Fruit fly (Drosophila melanogaster): ENCODE results near the gene CG3402.

CG3402 gene

dm6 chr3L:696404-697054, 43.8 kb upstream of the CG3402 start (continued):
- TF ChIP-seq Hr3 (GFP tag; optimal IDR thresholded peaks at IDR 0.05), result peak; percentile 93
- TF ChIP-seq ro (GFP tag; IDR thresholded peaks at IDR 0.05), result peak; percentile 84
- TF ChIP-seq dysf (GFP tag; IDR thresholded peaks at IDR 0.05), result peak; percentile 98
- TF ChIP-seq CG17328 (GFP tag; IDR thresholded peaks at IDR 0.05), result peak; percentile 97
- TF ChIP-seq CG13624 (GFP tag; optimal IDR thresholded peaks at IDR 0.05), result peak; percentile 41
- TF ChIP-seq Usf (GFP tag; optimal IDR thresholded peaks at IDR 0.05), result peak; percentile 89
- peak; percentile 97 for TF ChIP-seq sens (GFP tag)
- TF ChIP-seq kay (GFP tag; optimal IDR thresholded peaks at IDR 0.05), result peak; percentile 89
- TF ChIP-seq ftz-f1 (GFP tag; optimal IDR thresholded peaks at IDR 0.05), result peak; percentile 4
- TF ChIP-seq tna (GFP tag; IDR thresholded peaks at IDR 0.05; ENCODE audit: partially characterized antibody), result no peak
- peak; percentile 95 for TF ChIP-seq slbo (GFP tag; IDR thresholded peaks at IDR 0.05)
- no peak for TF ChIP-seq CG34224 (GFP tag; IDR thresholded peaks at IDR 0.05; ENCODE audit: partially characterized antibody)
- peak; percentile 97 for TF ChIP-seq fd96Cb (tag; optimal IDR thresholded peaks at IDR 0.05)
- no peak for TF ChIP-seq hb (GFP tag; IDR thresholded peaks at IDR 0.05; ENCODE audit: partially characterized antibody)
- no peak for TF ChIP-seq knrl (GFP tag; IDR thresholded peaks at IDR 0.05; ENCODE audit: partially characterized antibody)
- TF ChIP-seq HmgD (GFP tag; optimal IDR thresholded peaks at IDR 0.05), result no peak
- TF ChIP-seq Ada2b (GFP tag; IDR thresholded peaks at IDR 0.05), result peak; percentile 97
- peak; percentile 3 for TF ChIP-seq CG17912 (GFP tag; optimal IDR thresholded peaks at IDR 0.05)
- TF ChIP-seq pan (optimal IDR thresholded peaks at IDR 0.05), result no peak
- TF ChIP-seq pan (GFP tag; optimal IDR thresholded peaks at IDR 0.05 in 1 of 2, IDR thresholded peaks at IDR 0.05 in 1 of 2), result peak in 1 of 2 experiments; percentile 96
- TF ChIP-seq nom (GFP tag; optimal IDR thresholded peaks at IDR 0.05), result peak; percentile 95
- TF ChIP-seq Spps (tag; optimal IDR thresholded peaks at IDR 0.05), result peak; percentile 96
- TF ChIP-seq CTCF (GFP tag; optimal IDR thresholded peaks at IDR 0.05), result peak; percentile 54
- peak; percentile 62 for TF ChIP-seq CG10543 (GFP tag; optimal IDR thresholded peaks at IDR 0.05)
- peak; percentile 48 for TF ChIP-seq Adf1 (GFP tag; IDR thresholded peaks at IDR 0.05)
- TF ChIP-seq lov (optimal IDR thresholded peaks at IDR 0.05), result no peak
- peak; percentile 96 for TF ChIP-seq lov (GFP tag; IDR thresholded peaks at IDR 0.05)
- peak; percentile 9 for TF ChIP-seq CG12744 (GFP tag; optimal IDR thresholded peaks at IDR 0.05)
- peak; percentile 64 for TF ChIP-seq vfl (GFP tag; optimal IDR thresholded peaks at IDR 0.05)
- TF ChIP-seq kah (GFP tag; optimal IDR thresholded peaks at IDR 0.05), result peak; percentile 92
- TF ChIP-seq croc (GFP tag; conservative IDR thresholded peaks at IDR 0.05), result peak; percentile 95
- peak; percentile 32 for TF ChIP-seq Antp (GFP tag; optimal IDR thresholded peaks at IDR 0.05)
- peak; percentile 90 for TF ChIP-seq CG1602 (GFP tag; optimal IDR thresholded peaks at IDR 0.05)
- TF ChIP-seq sug (tag; optimal IDR thresholded peaks at IDR 0.05), result peak; percentile 78
- peak; percentile 95 for TF ChIP-seq Mrtf (GFP tag; IDR thresholded peaks at IDR 0.05)
- TF ChIP-seq slou (GFP tag; optimal IDR thresholded peaks at IDR 0.05), result peak; percentile 74
- peak; percentile 40 for TF ChIP-seq MESR4 (GFP tag; optimal IDR thresholded peaks at IDR 0.05)
- peak; percentile 34 for TF ChIP-seq NC2α (GFP tag; optimal IDR thresholded peaks at IDR 0.05)
- peak; percentile 2 for TF ChIP-seq CG12236 (GFP tag; optimal IDR thresholded peaks at IDR 0.05)
- TF ChIP-seq Myb (GFP tag; optimal IDR thresholded peaks at IDR 0.05), result peak; percentile 11
- TF ChIP-seq CG1792 (GFP tag; optimal IDR thresholded peaks at IDR 0.05), result no peak
- TF ChIP-seq MTF-1 (GFP tag; optimal IDR thresholded peaks at IDR 0.05; ENCODE audit: borderline replicate concordance), result peak; percentile 93
- peak; percentile 95 for TF ChIP-seq CG2202 (tag; optimal IDR thresholded peaks at IDR 0.05)
- TF ChIP-seq Neu2 (GFP tag; optimal IDR thresholded peaks at IDR 0.05; ENCODE audit: borderline replicate concordance), result no peak
- TF ChIP-seq GATAe (GFP tag; conservative IDR thresholded peaks at IDR 0.05), result peak; percentile 82
- peak; percentile 98 for TF ChIP-seq ci (GFP tag; IDR thresholded peaks at IDR 0.05)
- no peak for TF ChIP-seq Dfd (GFP tag; optimal IDR thresholded peaks at IDR 0.05)
- peak; percentile 88 for TF ChIP-seq CG9215 (GFP tag; IDR thresholded peaks at IDR 0.05)
- no peak for TF ChIP-seq maf-S (GFP tag; optimal IDR thresholded peaks at IDR 0.05)
- peak; percentile 89 for TF ChIP-seq ac (GFP tag; optimal IDR thresholded peaks at IDR 0.05)
- peak; percentile 97 for TF ChIP-seq CG14014 (GFP tag; IDR thresholded peaks at IDR 0.05)
- peak; percentile 93 for TF ChIP-seq Aef1 (GFP tag; IDR thresholded peaks at IDR 0.05)

All from whole organism, embryonic.